Fruit fly (Drosophila melanogaster): ENCODE data around the gene CG18563.

Gene CG18563

dm6 chr2L:17457944-17458343 lies at the start of gene CG18563:
TSS of gene CG18563 (minus strand) at chr2L:17458044.
- no peak for TF ChIP-seq CG17801 (GFP tag; optimal IDR thresholded peaks at IDR 0.05; ENCODE audit: partially characterized antibody)

dm6 chr2L:17500946-17501451 lies 43.2 kb upstream of the CG18563 start, which contains the start of the genes mEFTs and Dhc36C:
TSS of gene mEFTs (minus strand) at chr2L:17501106.
TSS of gene Dhc36C (plus strand) at chr2L:17501401.
- TF ChIP-seq CG17801 (GFP tag; optimal IDR thresholded peaks at IDR 0.05; ENCODE audit: partially characterized antibody): no peak

- TF ChIP-seq CG17801 (GFP tag; optimal IDR thresholded peaks at IDR 0.05; ENCODE audit: partially characterized antibody): no peak
Measured at dm6 chr2L:17498721-17499120, 40.9 kb upstream of the CG18563 start, which contains the start of gene CG15142. TSS of gene CG15142 (minus strand) at chr2L:17498821.

dm6 chr2L:17497108-17497507 lies 39.3 kb upstream of the CG18563 start, which contains the start of gene qua:
TSS of gene qua (minus strand) at chr2L:17497208.
- TF ChIP-seq CG17801 (GFP tag; optimal IDR thresholded peaks at IDR 0.05; ENCODE audit: partially characterized antibody): no peak

dm6 chr2L:17495759-17496158 lies 37.9 kb upstream of the CG18563 start:
- no peak for TF ChIP-seq CG17801 (GFP tag; optimal IDR thresholded peaks at IDR 0.05; ENCODE audit: partially characterized antibody)

dm6 chr2L:17492680-17493079 lies 34.8 kb upstream of the CG18563 start:
- TF ChIP-seq CG17801 (GFP tag; optimal IDR thresholded peaks at IDR 0.05; ENCODE audit: partially characterized antibody): no peak

dm6 chr2L:17486264-17486663 lies 28.4 kb upstream of the CG18563 start, which contains the start of gene CG43220:
TSS of gene CG43220 (plus strand) at chr2L:17486564.
- no peak for TF ChIP-seq CG17801 (GFP tag; optimal IDR thresholded peaks at IDR 0.05; ENCODE audit: partially characterized antibody)

- no peak for TF ChIP-seq CG17801 (GFP tag; optimal IDR thresholded peaks at IDR 0.05; ENCODE audit: partially characterized antibody)
Measured at dm6 chr2L:17485457-17485856, 27.6 kb upstream of the CG18563 start, which contains the start of the genes CG43221 and CG43645. TSS of gene CG43221 (plus strand) at chr2L:17485757. TSS of gene CG43645 (plus strand) at chr2L:17485757.

dm6 chr2L:17484174-17484573 lies 26.3 kb upstream of the CG18563 start, which contains the start of the genes GCS2beta and CG5131:
TSS of gene GCS2beta (minus strand) at chr2L:17484307.
TSS of gene CG5131 (plus strand) at chr2L:17484501.
- TF ChIP-seq CG17801 (GFP tag; optimal IDR thresholded peaks at IDR 0.05; ENCODE audit: partially characterized antibody): peak; percentile 84

dm6 chr2L:17480943-17481580 lies 23.2 kb upstream of the CG18563 start, which contains the start of the genes fws and Lamtor3:
TSS of gene fws (minus strand) at chr2L:17481029.
TSS of gene Lamtor3 (plus strand) at chr2L:17481231.
- peak; percentile 96 for TF ChIP-seq CG17801 (GFP tag; optimal IDR thresholded peaks at IDR 0.05; ENCODE audit: partially characterized antibody)

- TF ChIP-seq CG17801 (GFP tag; optimal IDR thresholded peaks at IDR 0.05; ENCODE audit: partially characterized antibody): peak; percentile 15
Measured at dm6 chr2L:17477710-17478109, 19.9 kb upstream of the CG18563 start, which contains the start of gene cass. TSS of gene cass (minus strand) at chr2L:17477888.

dm6 chr2L:17472582-17473524 lies 15.0 kb upstream of the CG18563 start, which contains the start of gene BicD:
TSS of gene BicD (minus strand) at chr2L:17473215.
- TF ChIP-seq CG17801 (GFP tag; optimal IDR thresholded peaks at IDR 0.05; ENCODE audit: partially characterized antibody): no peak

- TF ChIP-seq CG17801 (GFP tag; optimal IDR thresholded peaks at IDR 0.05; ENCODE audit: partially characterized antibody): no peak
Measured at dm6 chr2L:17471524-17471923, 13.7 kb upstream of the CG18563 start, which contains the start of gene Sgt. TSS of gene Sgt (plus strand) at chr2L:17471603.

- TF ChIP-seq CG17801 (GFP tag; optimal IDR thresholded peaks at IDR 0.05; ENCODE audit: partially characterized antibody): no peak
Measured at dm6 chr2L:17470630-17471029, 12.8 kb upstream of the CG18563 start.

dm6 chr2L:17466950-17467349 lies 9.1 kb upstream of the CG18563 start:
- no peak for TF ChIP-seq CG17801 (GFP tag; optimal IDR thresholded peaks at IDR 0.05; ENCODE audit: partially characterized antibody)

Data from ovary, adult (tissue).